Fruit fly (Drosophila melanogaster): Measurements from ENCODE around the gene Nubpl.

The Nubpl gene

DNA sequence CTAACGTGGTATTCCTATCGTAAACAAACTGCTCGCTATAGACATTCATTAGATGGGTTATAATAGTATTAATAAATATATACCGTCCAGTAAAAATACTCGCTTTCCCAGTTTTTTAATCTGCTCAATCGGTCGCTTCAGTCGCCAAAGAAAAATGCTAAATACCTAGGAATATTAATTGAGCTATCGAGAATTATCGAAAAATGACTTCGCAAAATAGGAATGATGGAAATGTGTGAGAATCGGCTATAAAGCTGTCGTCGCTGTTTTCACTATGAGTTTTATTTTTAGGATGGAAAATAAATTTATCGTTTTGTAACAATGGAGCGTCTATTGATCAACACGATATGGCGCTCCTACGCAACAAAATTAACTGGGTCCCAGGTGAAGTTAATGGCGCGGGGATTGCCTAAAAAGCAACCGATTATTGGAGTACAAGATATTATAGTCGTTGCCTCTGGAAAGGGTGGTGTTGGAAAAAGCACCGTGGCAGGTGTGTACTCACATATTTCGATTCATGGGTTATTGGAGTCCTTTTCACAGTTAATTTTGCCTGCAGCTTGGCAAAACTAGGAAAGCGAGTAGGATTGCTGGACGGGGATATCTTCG lies at the start of gene Nubpl:
Gene Nubpl (plus strand): TSS at position 306 of the 609 bp plus-strand sequence.
- no peak for TF ChIP-seq pan (optimal IDR thresholded peaks at IDR 0.05)
- no peak for TF ChIP-seq CG8478 (optimal IDR thresholded peaks at IDR 0.05)
- TF ChIP-seq usp (GFP tag; optimal IDR thresholded peaks at IDR 0.05) = no peak
- TF ChIP-seq psq (optimal IDR thresholded peaks at IDR 0.05) = no peak
- TF ChIP-seq Dll (optimal IDR thresholded peaks at IDR 0.05) = no peak
- no peak for TF ChIP-seq EcR (GFP tag; optimal IDR thresholded peaks at IDR 0.05)

dm6 chr2L:22214276-22214675 lies 25.4 kb upstream of the Nubpl start, which contains the start of gene Ir40a:
Gene Ir40a, minus strand, starts transcription at chr2L:22214376.
- TF ChIP-seq CG8478 (optimal IDR thresholded peaks at IDR 0.05) (no peak), EcR (GFP tag; optimal IDR thresholded peaks at IDR 0.05) (no peak), psq (optimal IDR thresholded peaks at IDR 0.05) (no peak), Dll (optimal IDR thresholded peaks at IDR 0.05) (no peak), usp (GFP tag; optimal IDR thresholded peaks at IDR 0.05) (no peak), pan (optimal IDR thresholded peaks at IDR 0.05) (no peak)

DNA sequence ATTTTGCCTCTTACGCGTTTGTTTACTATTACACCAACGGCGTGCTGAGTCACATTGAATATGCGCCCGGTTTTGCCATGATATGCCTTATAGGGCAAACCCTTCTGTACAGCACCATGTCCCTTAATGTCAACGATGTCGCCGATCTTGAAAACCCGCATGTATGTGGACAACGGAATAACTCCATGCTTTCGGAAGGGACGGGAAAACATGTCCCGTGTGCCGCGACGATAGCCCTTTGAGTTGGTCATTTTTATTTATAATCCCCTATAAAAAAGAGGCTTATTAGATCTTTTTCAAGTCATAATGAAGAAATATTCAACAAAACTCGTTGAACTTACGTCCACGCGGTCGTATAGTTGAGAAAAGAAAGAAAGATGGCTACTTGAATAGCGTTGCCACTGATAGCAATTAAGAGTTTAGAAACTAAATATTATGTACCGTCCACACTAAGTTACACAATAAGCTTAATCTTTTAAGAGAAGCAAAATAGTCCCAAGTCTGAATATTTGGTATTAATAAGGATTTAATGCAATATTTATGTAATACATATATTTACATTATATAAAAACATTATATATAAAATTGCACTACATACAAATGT lies 7.8 kb downstream of the Nubpl start, which contains the start of gene RpL21:
Gene RpL21 (minus strand): TSS at position 421 of the 604 bp plus-strand sequence.
- no peak for TF ChIP-seq Dll (optimal IDR thresholded peaks at IDR 0.05)
- no peak for TF ChIP-seq psq (optimal IDR thresholded peaks at IDR 0.05)
- TF ChIP-seq pan (optimal IDR thresholded peaks at IDR 0.05) = no peak
- no peak for TF ChIP-seq CG8478 (optimal IDR thresholded peaks at IDR 0.05)
- no peak for TF ChIP-seq EcR (GFP tag; optimal IDR thresholded peaks at IDR 0.05)
- TF ChIP-seq usp (GFP tag; optimal IDR thresholded peaks at IDR 0.05) = no peak

dm6 chr2L:22248230-22248629 lies 8.5 kb downstream of the Nubpl start:
- no peak for TF ChIP-seq pan (optimal IDR thresholded peaks at IDR 0.05)
- no peak for TF ChIP-seq EcR (GFP tag; optimal IDR thresholded peaks at IDR 0.05)
- TF ChIP-seq Dll (optimal IDR thresholded peaks at IDR 0.05) = no peak
- no peak for TF ChIP-seq usp (GFP tag; optimal IDR thresholded peaks at IDR 0.05)
- no peak for TF ChIP-seq psq (optimal IDR thresholded peaks at IDR 0.05)
- TF ChIP-seq CG8478 (optimal IDR thresholded peaks at IDR 0.05) = no peak

- TF ChIP-seq pan (optimal IDR thresholded peaks at IDR 0.05) (no peak), Dll (optimal IDR thresholded peaks at IDR 0.05) (no peak), EcR (GFP tag; optimal IDR thresholded peaks at IDR 0.05) (no peak), usp (GFP tag; optimal IDR thresholded peaks at IDR 0.05) (no peak), psq (optimal IDR thresholded peaks at IDR 0.05) (no peak), CG8478 (optimal IDR thresholded peaks at IDR 0.05) (no peak)
These were observed 10.0 kb downstream of the Nubpl start, which contains the start of gene Tif-IA for dm6 chr2L:22249570-22250274. Gene Tif-IA, plus strand, starts transcription at chr2L:22249876.

dm6 chr2L:22261047-22261446 lies 21.3 kb downstream of the Nubpl start:
- TF ChIP-seq CG8478 (optimal IDR thresholded peaks at IDR 0.05) = no peak
- no peak for TF ChIP-seq EcR (GFP tag; optimal IDR thresholded peaks at IDR 0.05)
- no peak for TF ChIP-seq psq (optimal IDR thresholded peaks at IDR 0.05)
- no peak for TF ChIP-seq Dll (optimal IDR thresholded peaks at IDR 0.05)
- no peak for TF ChIP-seq usp (GFP tag; optimal IDR thresholded peaks at IDR 0.05)
- TF ChIP-seq pan (optimal IDR thresholded peaks at IDR 0.05) = no peak

dm6 chr2L:22281900-22282299 lies 42.2 kb downstream of the Nubpl start:
- TF ChIP-seq CG8478 (optimal IDR thresholded peaks at IDR 0.05) (no peak), pan (optimal IDR thresholded peaks at IDR 0.05) (no peak), usp (GFP tag; optimal IDR thresholded peaks at IDR 0.05) (no peak), psq (optimal IDR thresholded peaks at IDR 0.05) (no peak), EcR (GFP tag; optimal IDR thresholded peaks at IDR 0.05) (no peak), Dll (optimal IDR thresholded peaks at IDR 0.05) (no peak)

- TF ChIP-seq pan (optimal IDR thresholded peaks at IDR 0.05) (no peak), usp (GFP tag; optimal IDR thresholded peaks at IDR 0.05) (no peak), Dll (optimal IDR thresholded peaks at IDR 0.05) (no peak), psq (optimal IDR thresholded peaks at IDR 0.05) (no peak), EcR (GFP tag; optimal IDR thresholded peaks at IDR 0.05) (no peak), CG8478 (optimal IDR thresholded peaks at IDR 0.05) (no peak)
These were observed 53.1 kb downstream of the Nubpl start for dm6 chr2L:22292777-22293176.
